Fruit fly (Drosophila melanogaster): ENCODE results near the gene Dtd.

Dtd gene

DNA sequence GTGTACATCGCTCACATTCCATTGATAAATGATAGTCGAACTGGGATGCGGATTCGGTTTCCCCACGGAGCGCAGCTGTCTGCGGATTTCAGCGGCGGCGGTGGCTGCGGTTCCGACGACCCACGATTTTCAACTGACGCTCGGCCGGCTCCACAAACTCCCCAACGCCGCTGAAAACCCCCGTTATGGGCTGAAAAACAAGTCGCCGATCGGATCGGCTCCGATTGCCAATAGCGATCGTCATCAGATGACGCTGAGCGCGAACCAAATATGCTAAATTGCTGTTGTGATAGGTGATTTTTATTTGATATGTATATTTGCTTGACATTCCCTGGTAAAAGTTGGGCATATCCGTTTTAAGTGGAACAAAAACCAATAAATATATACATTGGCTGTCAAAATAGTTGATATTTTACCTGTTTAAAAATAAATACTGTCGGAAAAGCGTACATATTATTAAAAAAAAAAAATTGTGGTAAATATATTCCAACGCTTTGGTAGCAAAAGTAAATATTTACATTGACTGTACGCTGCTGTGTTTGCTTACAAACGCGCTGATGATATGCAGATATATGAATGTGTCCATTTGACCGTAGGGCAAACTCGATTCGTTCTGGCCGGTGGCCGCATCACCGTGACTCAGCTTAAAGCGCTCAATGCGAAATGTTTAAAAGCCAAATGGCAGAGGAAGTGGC, 24.5 kb downstream of the Dtd start (continued):
- TF ChIP-seq CG12219 (GFP tag; optimal IDR thresholded peaks at IDR 0.05) (peak; percentile 29), CG17361 (GFP tag; IDR thresholded peaks at IDR 0.05) (peak; percentile 72), dan (GFP tag; IDR thresholded peaks at IDR 0.05) (no peak), CG11695 (GFP tag; IDR thresholded peaks at IDR 0.05) (peak; percentile 51; the same call in 1 of the 3 replicates), Hmx (GFP tag; optimal IDR thresholded peaks at IDR 0.05) (peak; percentile 40), h (optimal IDR thresholded peaks at IDR 0.05) (no peak), fd3F (GFP tag; optimal IDR thresholded peaks at IDR 0.05) (peak; percentile 66), usp (GFP tag; optimal IDR thresholded peaks at IDR 0.05) (no peak), GATAe (GFP tag; conservative IDR thresholded peaks at IDR 0.05) (no peak; the same call in 1 of the 2 replicates), Aef1 (GFP tag; IDR thresholded peaks at IDR 0.05) (peak; percentile 48; the same call in 1 of the 3 replicates), Nf-YC (tag; optimal IDR thresholded peaks at IDR 0.05) (peak; percentile 8), E2f1 (GFP tag; IDR thresholded peaks at IDR 0.05) (peak; percentile 47; the same call in 1 of the 2 replicates), CG7928 (GFP tag; optimal IDR thresholded peaks at IDR 0.05) (peak; percentile 5), p53 (GFP tag; optimal IDR thresholded peaks at IDR 0.05) (no peak), inv (GFP tag; IDR thresholded peaks at IDR 0.05; ENCODE audit: partially characterized antibody) (no peak), E2f2 (GFP tag; IDR thresholded peaks at IDR 0.05) (peak; percentile 33), phol (tag; optimal IDR thresholded peaks at IDR 0.05) (peak; percentile 43), CG4360 (GFP tag; IDR thresholded peaks at IDR 0.05) (no peak), CG13296 (GFP tag; optimal IDR thresholded peaks at IDR 0.05) (peak; percentile 39), CG30431 (GFP tag; optimal IDR thresholded peaks at IDR 0.05) (peak; percentile 1), bcd (GFP tag; optimal IDR thresholded peaks at IDR 0.05) (peak; percentile 77), CG11723 (GFP tag; optimal IDR thresholded peaks at IDR 0.05) (no peak), NK7.1 (GFP tag; optimal IDR thresholded peaks at IDR 0.05) (peak; percentile 3), pnt (GFP tag; optimal IDR thresholded peaks at IDR 0.05) (no peak), CG8944 (GFP tag; optimal IDR thresholded peaks at IDR 0.05) (peak; percentile 2), exex (tag; optimal IDR thresholded peaks at IDR 0.05) (no peak), Sox100B (GFP tag; optimal IDR thresholded peaks at IDR 0.05) (peak; percentile 67), shn (GFP tag; optimal IDR thresholded peaks at IDR 0.05) (peak; percentile 15), HLHmδ (GFP tag; optimal IDR thresholded peaks at IDR 0.05) (no peak), Med (GFP tag) (peak; percentile 93), CG7745 (tag; optimal IDR thresholded peaks at IDR 0.05) (no peak), Deaf1 (tag; optimal IDR thresholded peaks at IDR 0.05) (peak; percentile 63), ttk (GFP tag; IDR thresholded peaks at IDR 0.05) (no peak; the same call in none of the 2 replicates), ewg (GFP tag; optimal IDR thresholded peaks at IDR 0.05) (no peak), CG14965 (GFP tag; optimal IDR thresholded peaks at IDR 0.05; ENCODE audit: borderline replicate concordance) (no peak), BtbVII (GFP tag; optimal IDR thresholded peaks at IDR 0.05) (peak; percentile 22), fd96Cb (tag; optimal IDR thresholded peaks at IDR 0.05) (peak; percentile 42), CG16863 (GFP tag; optimal IDR thresholded peaks at IDR 0.05) (peak; percentile 3), CG34422 (GFP tag; IDR thresholded peaks at IDR 0.05) (no peak; the same call in 2 of the 3 replicates), CG17802 (tag; optimal IDR thresholded peaks at IDR 0.05) (no peak), Sry-δ (GFP tag; optimal IDR thresholded peaks at IDR 0.05) (no peak), seq (GFP tag; IDR thresholded peaks at IDR 0.05) (0 out of 2 replicates have a peak, but pooled peaks have one; percentile 16), Myb (GFP tag; optimal IDR thresholded peaks at IDR 0.05) (peak; percentile 39), CG11093 (GFP tag; IDR thresholded peaks at IDR 0.05) (no peak), gt (GFP tag; IDR thresholded peaks at IDR 0.05) (no peak), gsb (GFP tag; IDR thresholded peaks at IDR 0.05) (peak; percentile 38; the same call in 1 of the 2 replicates), CG10366 (GFP tag; IDR thresholded peaks at IDR 0.05) (peak; percentile 44), vfl (GFP tag; optimal IDR thresholded peaks at IDR 0.05) (peak; percentile 12), lov (optimal IDR thresholded peaks at IDR 0.05) (no peak), lov (GFP tag; IDR thresholded peaks at IDR 0.05) (no peak), CG17385 (GFP tag; optimal IDR thresholded peaks at IDR 0.05) (peak; percentile 13)

Data from whole organism, embryonic.